Fruit fly (Drosophila melanogaster): Measurements from ENCODE around the gene rdgA.

rdgA gene

dm6 chrX:8881729-8882128, 25.1 kb upstream of the rdgA start:
- no peak for TF ChIP-seq CG14655 (GFP tag; optimal IDR thresholded peaks at IDR 0.05)
- no peak for TF ChIP-seq Snoo (tag; optimal IDR thresholded peaks at IDR 0.05)
- no peak for TF ChIP-seq CG8301 (tag; optimal IDR thresholded peaks at IDR 0.05)

dm6 chrX:8883388-8883787, 23.5 kb upstream of the rdgA start:
- no peak for TF ChIP-seq CG12605 (GFP tag; IDR thresholded peaks at IDR 0.05)
- TF ChIP-seq CG17806 (tag; optimal IDR thresholded peaks at IDR 0.05) = no peak
- no peak for TF ChIP-seq EcR (GFP tag; optimal IDR thresholded peaks at IDR 0.05)
- TF ChIP-seq CG9948 (tag; optimal IDR thresholded peaks at IDR 0.05) = no peak
- TF ChIP-seq CG4496 (GFP tag; IDR thresholded peaks at IDR 0.05) = no peak
- TF ChIP-seq Snoo (tag; optimal IDR thresholded peaks at IDR 0.05) = no peak
- no peak for TF ChIP-seq CG10348 (GFP tag; IDR thresholded peaks at IDR 0.05)
- no peak for TF ChIP-seq CG34367 (tag; optimal IDR thresholded peaks at IDR 0.05)
- TF ChIP-seq CG32121 (GFP tag; IDR thresholded peaks at IDR 0.05) = no peak
- no peak for TF ChIP-seq rn (GFP tag; IDR thresholded peaks at IDR 0.05)
- no peak for TF ChIP-seq fd96Ca (GFP tag; IDR thresholded peaks at IDR 0.05)
- TF ChIP-seq CG8159 (tag; optimal IDR thresholded peaks at IDR 0.05) = no peak
- no peak for TF ChIP-seq CG13204 (GFP tag; optimal IDR thresholded peaks at IDR 0.05)

dm6 chrX:8883954-8884353, 22.9 kb upstream of the rdgA start:
- TF ChIP-seq Pif1B (GFP tag; optimal IDR thresholded peaks at IDR 0.05) (no peak), CG10348 (GFP tag; IDR thresholded peaks at IDR 0.05) (no peak), Pif1A (GFP tag; optimal IDR thresholded peaks at IDR 0.05) (no peak), rn (GFP tag; IDR thresholded peaks at IDR 0.05) (no peak), CG14655 (GFP tag; optimal IDR thresholded peaks at IDR 0.05) (no peak), Snoo (tag; optimal IDR thresholded peaks at IDR 0.05) (no peak), gl (tag; optimal IDR thresholded peaks at IDR 0.05) (no peak), fd96Ca (GFP tag; IDR thresholded peaks at IDR 0.05) (no peak), CG32121 (GFP tag; IDR thresholded peaks at IDR 0.05) (no peak), CG13204 (GFP tag; optimal IDR thresholded peaks at IDR 0.05) (no peak), Ets98B (GFP tag; IDR thresholded peaks at IDR 0.05) (no peak), CG17806 (tag; optimal IDR thresholded peaks at IDR 0.05) (no peak), CG34367 (tag; optimal IDR thresholded peaks at IDR 0.05) (no peak), CG15710 (tag; optimal IDR thresholded peaks at IDR 0.05) (no peak), CG9948 (tag; optimal IDR thresholded peaks at IDR 0.05) (no peak), CG8159 (tag; optimal IDR thresholded peaks at IDR 0.05) (no peak), CG8301 (tag; optimal IDR thresholded peaks at IDR 0.05) (no peak), CG12605 (GFP tag; IDR thresholded peaks at IDR 0.05) (no peak), CG4496 (GFP tag; IDR thresholded peaks at IDR 0.05) (no peak)

- TF ChIP-seq CG32121 (GFP tag; IDR thresholded peaks at IDR 0.05) = no peak
- no peak for TF ChIP-seq CG17806 (tag; optimal IDR thresholded peaks at IDR 0.05)
- no peak for TF ChIP-seq CG8301 (tag; optimal IDR thresholded peaks at IDR 0.05)
- no peak for TF ChIP-seq CG34367 (tag; optimal IDR thresholded peaks at IDR 0.05)
- no peak for TF ChIP-seq CG12605 (GFP tag; IDR thresholded peaks at IDR 0.05)
- no peak for TF ChIP-seq EcR (GFP tag; optimal IDR thresholded peaks at IDR 0.05)
- no peak for TF ChIP-seq CG14655 (GFP tag; optimal IDR thresholded peaks at IDR 0.05)
- no peak for TF ChIP-seq Ets98B (GFP tag; IDR thresholded peaks at IDR 0.05)
- TF ChIP-seq CG15710 (tag; optimal IDR thresholded peaks at IDR 0.05) = no peak
- TF ChIP-seq Pif1A (GFP tag; optimal IDR thresholded peaks at IDR 0.05) = no peak
These were observed 22.2 kb upstream of the rdgA start for dm6 chrX:8884678-8885077.

dm6 chrX:8885177-8885576, 21.7 kb upstream of the rdgA start:
- TF ChIP-seq rn (GFP tag; IDR thresholded peaks at IDR 0.05) = no peak
- no peak for TF ChIP-seq gl (tag; optimal IDR thresholded peaks at IDR 0.05)
- TF ChIP-seq fd96Ca (GFP tag; IDR thresholded peaks at IDR 0.05) = no peak
- no peak for TF ChIP-seq Ets98B (GFP tag; IDR thresholded peaks at IDR 0.05)

- no peak for TF ChIP-seq CG32121 (GFP tag; IDR thresholded peaks at IDR 0.05)
- no peak for TF ChIP-seq CG17806 (tag; optimal IDR thresholded peaks at IDR 0.05)
- no peak for TF ChIP-seq CG4496 (GFP tag; IDR thresholded peaks at IDR 0.05)
- TF ChIP-seq CG9948 (tag; optimal IDR thresholded peaks at IDR 0.05) = no peak
- no peak for TF ChIP-seq EcR (GFP tag; optimal IDR thresholded peaks at IDR 0.05)
- no peak for TF ChIP-seq CG14655 (GFP tag; optimal IDR thresholded peaks at IDR 0.05)
- no peak for TF ChIP-seq CG8301 (tag; optimal IDR thresholded peaks at IDR 0.05)
- TF ChIP-seq rn (GFP tag; IDR thresholded peaks at IDR 0.05) = no peak
These were observed 19.5 kb upstream of the rdgA start for dm6 chrX:8887410-8887809.

- TF ChIP-seq CG32121 (GFP tag; IDR thresholded peaks at IDR 0.05) = no peak
- no peak for TF ChIP-seq CG8159 (tag; optimal IDR thresholded peaks at IDR 0.05)
- no peak for TF ChIP-seq CG34367 (tag; optimal IDR thresholded peaks at IDR 0.05)
- TF ChIP-seq CG17806 (tag; optimal IDR thresholded peaks at IDR 0.05) = no peak
- TF ChIP-seq gl (tag; optimal IDR thresholded peaks at IDR 0.05) = no peak
- peak; percentile 13 for TF ChIP-seq EcR (GFP tag; optimal IDR thresholded peaks at IDR 0.05)
- TF ChIP-seq CG8301 (tag; optimal IDR thresholded peaks at IDR 0.05) = no peak
- TF ChIP-seq CG13204 (GFP tag; optimal IDR thresholded peaks at IDR 0.05) = no peak
- TF ChIP-seq CG14655 (GFP tag; optimal IDR thresholded peaks at IDR 0.05) = no peak
- TF ChIP-seq Pif1B (GFP tag; optimal IDR thresholded peaks at IDR 0.05) = no peak
- no peak for TF ChIP-seq CG15710 (tag; optimal IDR thresholded peaks at IDR 0.05)
- TF ChIP-seq Pif1A (GFP tag; optimal IDR thresholded peaks at IDR 0.05) = no peak
- TF ChIP-seq CG9948 (tag; optimal IDR thresholded peaks at IDR 0.05) = no peak
- peak; percentile 15; the same call in 1 of the 3 replicates for TF ChIP-seq fd96Ca (GFP tag; IDR thresholded peaks at IDR 0.05)
- TF ChIP-seq CG12605 (GFP tag; IDR thresholded peaks at IDR 0.05) = no peak
- TF ChIP-seq rn (GFP tag; IDR thresholded peaks at IDR 0.05) = no peak
- TF ChIP-seq Ets98B (GFP tag; IDR thresholded peaks at IDR 0.05) = no peak
These were observed 17.9 kb upstream of the rdgA start for dm6 chrX:8888861-8889392.
